Fruit fly (Drosophila melanogaster) whole organism, embryonic: Measurements from ENCODE around the gene SIFaR.

Source experiments
- Antp ChIP-seq: fragments of 200-800 bp; sonication (Bioruptor generic); optimal IDR thresholded peaks from 3 replicates; lab custom pipeline; 2016; ENCODE audit warnings: missing biosample characterization, missing genetic modification characterization
- Blimp-1 ChIP-seq: fragments of 200-800 bp; sonication (Bioruptor generic); optimal IDR thresholded peaks from 3 replicates; lab custom pipeline; 2018; ENCODE audit warnings: missing biosample characterization, missing genetic modification characterization, mild to moderate bottlenecking, moderate library complexity, missing genetic modification reagents
- CG12155 ChIP-seq: fragments of 200-800 bp; sonication (Bioruptor generic); optimal IDR thresholded peaks from 3 replicates; lab custom pipeline; 2016; ENCODE audit warnings: missing biosample characterization, missing genetic modification characterization
- CG13424 ChIP-seq: fragments of 200-800 bp; sonication (Bioruptor generic); optimal IDR thresholded peaks from 2 replicates; lab custom pipeline; 2019; ENCODE audit warnings: missing biosample characterization, mild to moderate bottlenecking, missing genetic modification characterization, moderate library complexity
- CG13894 ChIP-seq: fragments of 200-800 bp; sonication (Bioruptor generic); optimal IDR thresholded peaks from 3 replicates; lab custom pipeline; 2018; ENCODE audit warnings: missing biosample characterization, mild to moderate bottlenecking, missing genetic modification characterization, moderate library complexity
- CG15073 ChIP-seq: fragments of 200-800 bp; sonication (Bioruptor generic); optimal IDR thresholded peaks from 2 replicates; lab custom pipeline; 2016; ENCODE audit warnings: missing biosample characterization, missing genetic modification characterization
- CG1647 ChIP-seq: fragments of 200-800 bp; sonication (Bioruptor generic); optimal IDR thresholded peaks from 3 replicates; lab custom pipeline; 2016; ENCODE audit warnings: missing biosample characterization, missing genetic modification characterization
- CG16813 ChIP-seq: fragments of 200-800 bp; sonication (Bioruptor generic); IDR thresholded peaks from 3 replicates; pipeline ENCODE4 v1.3.6; 2022; ENCODE audit warnings: missing biosample characterization, missing genetic modification characterization; ENCODE audit not compliant: partially characterized antibody
- CG17328 ChIP-seq: fragments of 200-800 bp; sonication (Bioruptor generic); IDR thresholded peaks from 2 replicates; pipeline ENCODE4 v1.3.6; 2022; ENCODE audit warnings: missing biosample characterization, missing genetic modification characterization
- CG17568 ChIP-seq: fragments of 200-800 bp; sonication (Bioruptor generic); optimal IDR thresholded peaks from 2 replicates; lab custom pipeline; 2018; ENCODE audit warnings: missing biosample characterization, mild to moderate bottlenecking, missing genetic modification characterization, moderate library complexity
- CG18262 ChIP-seq: fragments of 200-800 bp; optimal IDR thresholded peaks from 3 replicates; lab custom pipeline; 2019; ENCODE audit warnings: missing biosample characterization, mild to moderate bottlenecking, missing genetic modification characterization, moderate library complexity
- CG2129 ChIP-seq: fragments of 200-800 bp; sonication (Bioruptor generic); IDR thresholded peaks from 2 replicates; pipeline ENCODE4 v1.3.6; 2022; ENCODE audit warnings: missing biosample characterization, missing genetic modification characterization; ENCODE audit not compliant: partially characterized antibody
- CG31365 ChIP-seq: fragments of 200-800 bp; sonication (Bioruptor generic); optimal IDR thresholded peaks from 2 replicates; lab custom pipeline; 2018; ENCODE audit warnings: missing biosample characterization, mild to moderate bottlenecking, missing genetic modification characterization
- CG3163 ChIP-seq: fragments of 200-800 bp; sonication (Bioruptor generic); optimal IDR thresholded peaks from 3 replicates; lab custom pipeline; 2016; ENCODE audit warnings: missing biosample characterization, missing genetic modification characterization
- CG32532 ChIP-seq: fragments of 200-800 bp; sonication (Bioruptor generic); IDR thresholded peaks from 2 replicates; pipeline ENCODE4 v1.3.6; 2022; ENCODE audit warnings: missing biosample characterization, missing genetic modification characterization
- CG33213 ChIP-seq: fragments of 200-800 bp; sonication (Bioruptor generic); optimal IDR thresholded peaks from 3 replicates; lab custom pipeline; 2016; ENCODE audit warnings: missing biosample characterization, missing genetic modification characterization
- CG3847 ChIP-seq: fragments of 200-800 bp; sonication (Bioruptor generic); IDR thresholded peaks from 2 replicates; pipeline ENCODE4 v1.3.6; 2022; ENCODE audit warnings: missing biosample characterization, missing genetic modification characterization
- CG4360 ChIP-seq: fragments of 200-800 bp; sonication (Bioruptor generic); IDR thresholded peaks from 2 replicates; pipeline ENCODE4 v1.3.6; 2022; ENCODE audit warnings: missing biosample characterization, missing genetic modification characterization
- CG8089 ChIP-seq: fragments of 200-800 bp; sonication (Bioruptor generic); optimal IDR thresholded peaks from 3 replicates; lab custom pipeline; 2016; ENCODE audit warnings: missing biosample characterization, missing genetic modification characterization
- CG8281 ChIP-seq: fragments of 200-800 bp; sonication (Bioruptor generic); optimal IDR thresholded peaks from 2 replicates; lab custom pipeline; 2018; ENCODE audit warnings: missing biosample characterization, mild to moderate bottlenecking, missing genetic modification characterization, moderate library complexity
- CG9437 ChIP-seq: fragments of 200-800 bp; sonication (Bioruptor generic); optimal IDR thresholded peaks from 2 replicates; lab custom pipeline; 2018; ENCODE audit warnings: missing biosample characterization, mild to moderate bottlenecking, missing genetic modification characterization
- CG9609 ChIP-seq: fragments of 200-800 bp; sonication (Bioruptor generic); optimal IDR thresholded peaks from 3 replicates; lab custom pipeline; 2016; ENCODE audit warnings: missing biosample characterization, missing genetic modification characterization
- CG9876 ChIP-seq: fragments of 200-800 bp; sonication (Bioruptor generic); optimal IDR thresholded peaks from 2 replicates; lab custom pipeline; 2016; ENCODE audit warnings: missing biosample characterization, missing genetic modification characterization
- Deaf1 ChIP-seq: fragments of 200-800 bp; optimal IDR thresholded peaks from 3 replicates; lab custom pipeline; 2019; ENCODE audit warnings: missing biosample characterization, mild to moderate bottlenecking, missing genetic modification characterization, moderate library complexity
- Dll ChIP-seq: fragments of 200-800 bp; sonication (Bioruptor generic); IDR thresholded peaks from 4 replicates; pipeline ENCODE4 v1.3.6; 2022; ENCODE audit warnings: missing biosample characterization, missing genetic modification characterization; ENCODE audit not compliant: partially characterized antibody
- Ets65A ChIP-seq: fragments of 200-800 bp; sonication (Bioruptor generic); peaks from one replicate; lab custom pipeline; 2016; ENCODE audit warnings: missing biosample characterization, missing genetic modification characterization
- Ets97D ChIP-seq: fragments of 200-800 bp; sonication (Bioruptor generic); optimal IDR thresholded peaks from 3 replicates; lab custom pipeline; 2016; ENCODE audit warnings: missing biosample characterization, missing genetic modification characterization
- HLHmδ ChIP-seq: fragments of 200-800 bp; sonication (Bioruptor generic); optimal IDR thresholded peaks from 2 replicates; lab custom pipeline; 2018; ENCODE audit warnings: missing biosample characterization, mild to moderate bottlenecking, missing genetic modification characterization, moderate library complexity
- Hr39 ChIP-seq: fragments of >200 bp; optimal IDR thresholded peaks from 2 replicates; lab custom pipeline; 2017
- Lhr ChIP-seq: fragments of 200-800 bp; sonication (Bioruptor generic); optimal IDR thresholded peaks from 3 replicates; lab custom pipeline; 2017; ENCODE audit warnings: mild to moderate bottlenecking, missing biosample characterization, missing genetic modification reagents, missing genetic modification characterization
- NC2β ChIP-seq: fragments of 200-800 bp; sonication (Bioruptor generic); optimal IDR thresholded peaks from 2 replicates; lab custom pipeline; 2016; ENCODE audit warnings: missing biosample characterization, missing genetic modification characterization
- Ravus ChIP-seq: fragments of 200-800 bp; sonication (Bioruptor generic); IDR thresholded peaks from 2 replicates; pipeline ENCODE4 v1.3.6; 2022; ENCODE audit warnings: missing biosample characterization, missing genetic modification characterization
- Sry-β ChIP-seq: fragments of 200-800 bp; sonication (Bioruptor generic); optimal IDR thresholded peaks from 2 replicates; lab custom pipeline; 2018; ENCODE audit warnings: missing biosample characterization, mild to moderate bottlenecking, missing genetic modification characterization, moderate library complexity
- caup ChIP-seq: fragments of 200-800 bp; sonication (Bioruptor generic); optimal IDR thresholded peaks from 3 replicates; lab custom pipeline; 2017; ENCODE audit warnings: missing biosample characterization, mild to moderate bottlenecking, missing genetic modification characterization, moderate library complexity; ENCODE audit not compliant: severe bottlenecking
- danr ChIP-seq: fragments of 200-800 bp; sonication (Bioruptor generic); IDR thresholded peaks from 2 replicates; pipeline ENCODE4 v1.3.6; 2022; ENCODE audit warnings: missing biosample characterization, missing genetic modification characterization
- disco-r ChIP-seq: fragments of 200-800 bp; sonication (Bioruptor generic); optimal IDR thresholded peaks from 2 replicates; lab custom pipeline; 2016; ENCODE audit warnings: missing biosample characterization, missing genetic modification characterization
- en ChIP-seq: fragments of 200-800 bp; sonication (Bioruptor generic); optimal IDR thresholded peaks from 2 replicates; lab custom pipeline; 2016; ENCODE audit warnings: missing biosample characterization, missing genetic modification characterization
- exex ChIP-seq: fragments of 200-800 bp; sonication (Bioruptor generic); optimal IDR thresholded peaks from 4 replicates; lab custom pipeline; 2018; ENCODE audit warnings: missing biosample characterization, mild to moderate bottlenecking, missing genetic modification characterization, moderate library complexity
- eyg ChIP-seq: fragments of 200-800 bp; sonication (Bioruptor generic); optimal IDR thresholded peaks from 3 replicates; lab custom pipeline; 2016; ENCODE audit warnings: missing biosample characterization, missing genetic modification characterization
- fd3F ChIP-seq: fragments of 200-800 bp; sonication (Bioruptor generic); optimal IDR thresholded peaks from 2 replicates; lab custom pipeline; 2018; ENCODE audit warnings: missing biosample characterization, mild to moderate bottlenecking, missing genetic modification characterization, moderate library complexity
- gcm2 ChIP-seq: fragments of 200-800 bp; sonication (Bioruptor generic); optimal IDR thresholded peaks from 2 replicates; lab custom pipeline; 2016; ENCODE audit warnings: missing biosample characterization, missing genetic modification characterization
- grau ChIP-seq: fragments of 200-800 bp; optimal IDR thresholded peaks from 3 replicates; lab custom pipeline; 2019; ENCODE audit warnings: missing biosample characterization, mild to moderate bottlenecking, missing genetic modification characterization, moderate library complexity
- gro ChIP-seq: fragments of 200-800 bp; sonication (Bioruptor generic); optimal IDR thresholded peaks from 2 replicates; lab custom pipeline; 2016; ENCODE audit warnings: missing biosample characterization, missing genetic modification characterization
- hth ChIP-seq: fragments of >200 bp; optimal IDR thresholded peaks from 2 replicates; lab custom pipeline; 2017; ENCODE audit warnings: inconsistent platforms
- knrl ChIP-seq: fragments of 200-800 bp; sonication (Bioruptor generic); IDR thresholded peaks from 3 replicates; pipeline ENCODE4 v1.3.6; 2022; ENCODE audit warnings: missing biosample characterization, missing genetic modification characterization; ENCODE audit not compliant: partially characterized antibody
- tgo ChIP-seq: fragments of 200-800 bp; sonication (Bioruptor generic); IDR thresholded peaks from 3 replicates; pipeline ENCODE4 v1.3.6; 2022; ENCODE audit warnings: missing biosample characterization, missing genetic modification characterization
- ttk ChIP-seq: fragments of 200-800 bp; sonication (Bioruptor generic); IDR thresholded peaks from 2 replicates; pipeline ENCODE4 v2.1.2; 2022; ENCODE audit warnings: missing biosample characterization, missing genetic modification characterization
- tx ChIP-seq: fragments of 200-800 bp; sonication (Bioruptor generic); optimal IDR thresholded peaks from 2 replicates; lab custom pipeline; 2016; ENCODE audit warnings: missing biosample characterization, missing genetic modification characterization

SIFaR gene

DNA sequence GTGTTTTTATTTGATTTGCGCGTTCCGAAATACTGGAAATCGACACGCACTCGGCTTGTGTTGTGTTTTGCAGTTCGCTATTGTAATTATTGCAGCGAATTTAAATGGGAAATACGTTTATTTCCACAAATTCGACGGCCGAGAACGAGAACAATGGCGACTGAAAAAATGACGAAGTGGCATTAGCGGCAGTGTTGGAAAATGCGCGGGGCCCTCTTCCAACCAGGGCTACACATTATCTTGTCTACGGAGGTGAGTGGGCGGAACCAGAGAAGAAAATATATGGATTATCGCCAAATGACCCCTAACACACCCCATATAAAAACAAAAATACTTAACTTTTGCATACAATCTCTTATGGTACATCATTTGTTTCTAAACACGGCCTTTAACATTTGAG, 24.9 kb downstream of the SIFaR start, which contains the start of gene Rab1 (continued):
- TF ChIP-seq CG9876, result peak; percentile 21
- TF ChIP-seq CG13894, result peak; percentile 28
- TF ChIP-seq CG2129 (GFP tag; lab: Robert Waterston, UW), result no peak
- peak; percentile 4 for TF ChIP-seq CG33213 (GFP tag; lab: Kevin White, UChicago)
- TF ChIP-seq CG3163 (GFP tag; lab: Kevin White, UChicago), result no peak
- peak; percentile 4 for TF ChIP-seq fd3F (GFP tag; lab: Kevin White, UChicago)
- no peak for TF ChIP-seq danr
- TF ChIP-seq CG8281 (tag; lab: Kevin White, UChicago), result peak; percentile 25
- peak; percentile 26 for TF ChIP-seq CG13424
- TF ChIP-seq CG9437, result peak; percentile 18
- TF ChIP-seq CG18262 (tag; lab: Kevin White, UChicago), result peak; percentile 4
- TF ChIP-seq Ets65A (GFP tag; lab: Kevin White, UChicago), result peak; percentile 82
- TF ChIP-seq Ravus, result no peak
- no peak for TF ChIP-seq CG8089 (GFP tag; lab: Kevin White, UChicago)
- peak; percentile 4 for TF ChIP-seq Lhr
- TF ChIP-seq en (GFP tag; lab: Kevin White, UChicago), result no peak
- peak; percentile 23 for TF ChIP-seq Sry-β (GFP tag; lab: Kevin White, UChicago)
- TF ChIP-seq Dll (GFP tag; lab: Robert Waterston, UW), result no peak
- peak; percentile 51; the same call in 1 of the 2 replicates for TF ChIP-seq CG32532 (GFP tag; lab: Robert Waterston, UW)
- peak; percentile 39 for TF ChIP-seq NC2β
- peak; percentile 34; the same call in 1 of the 2 replicates for TF ChIP-seq CG17328
- TF ChIP-seq ttk (GFP tag; lab: Robert Waterston, UW), result peak; percentile 27; the same call in 1 of the 2 replicates
- TF ChIP-seq hth (lab: Kevin White, UChicago), result no peak
- peak; percentile 6 for TF ChIP-seq eyg
- peak; percentile 65 for TF ChIP-seq CG3847
- peak; percentile 5 for TF ChIP-seq CG17568 (GFP tag; lab: Kevin White, UChicago)
- TF ChIP-seq Antp, result peak; percentile 48
- TF ChIP-seq CG9609 (GFP tag; lab: Kevin White, UChicago), result peak; percentile 40
- no peak for TF ChIP-seq CG15073 (GFP tag; lab: Kevin White, UChicago)
- peak; percentile 70 for TF ChIP-seq caup (GFP tag; lab: Kevin White, UChicago)
- peak; percentile 62 for TF ChIP-seq Deaf1 (tag; lab: Kevin White, UChicago)
- 0 out of 3 replicates have a peak, but pooled peaks have one; percentile 24 for TF ChIP-seq CG16813
- no peak for TF ChIP-seq knrl
- TF ChIP-seq CG12155 (GFP tag; lab: Kevin White, UChicago), result peak; percentile 23
- TF ChIP-seq Hr39 (lab: Kevin White, UChicago), result no peak
- TF ChIP-seq CG4360, result peak; percentile 31; the same call in 1 of the 2 replicates
- TF ChIP-seq tx (GFP tag; lab: Kevin White, UChicago), result peak; percentile 2
- peak; percentile 34 for TF ChIP-seq grau (tag; lab: Kevin White, UChicago)
- TF ChIP-seq gro (GFP tag; lab: Kevin White, UChicago), result peak; percentile 14
- no peak for TF ChIP-seq gcm2 (GFP tag; lab: Kevin White, UChicago)
- peak; percentile 74 for TF ChIP-seq Blimp-1 (GFP tag; lab: Kevin White, UChicago)
- no peak for TF ChIP-seq disco-r (GFP tag; lab: Kevin White, UChicago)
- TF ChIP-seq exex, result no peak
- no peak for TF ChIP-seq tgo (GFP tag; lab: Robert Waterston, UW)
- peak; percentile 30 for TF ChIP-seq CG1647 (GFP tag; lab: Kevin White, UChicago)
- TF ChIP-seq CG31365 (tag; lab: Kevin White, UChicago), result peak; percentile 11
- peak; percentile 41 for TF ChIP-seq HLHmδ
- TF ChIP-seq Ets97D (GFP tag; lab: Kevin White, UChicago), result peak; percentile 63
